Worm (Caenorhabditis elegans): ENCODE measurements around the gene hif-1.

DNA sequence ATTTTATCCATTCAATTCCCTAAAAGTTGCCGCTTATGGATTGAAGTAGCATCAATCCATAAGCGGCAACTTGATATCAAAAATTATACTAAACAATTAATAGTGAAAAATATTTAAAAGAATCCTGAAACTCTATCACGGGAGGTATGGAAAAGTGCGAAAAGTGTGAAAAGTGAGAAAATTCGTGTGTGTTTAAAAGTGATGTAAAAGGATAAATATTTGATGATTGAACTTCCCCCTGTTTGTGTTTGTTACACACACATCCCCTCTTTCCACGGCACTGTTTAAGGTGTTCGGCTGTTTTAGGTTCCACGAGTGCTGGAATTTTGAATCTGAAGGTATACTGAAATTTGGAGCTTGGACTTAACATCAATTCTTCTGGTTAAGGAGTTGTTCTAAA lies 32.2 kb upstream of the hif-1 start:
- TF ChIP-seq ceh-16 (tag; optimal IDR thresholded peaks at IDR 0.05) (no peak), lin-39 (tag; optimal IDR thresholded peaks at IDR 0.05) (no peak), zag-1 (tag; optimal IDR thresholded peaks at IDR 0.05) (no peak), mdl-1 (tag; optimal IDR thresholded peaks at IDR 0.05) (no peak), lin-13 (GFP tag; optimal IDR thresholded peaks at IDR 0.05) (no peak), blmp-1 (tag; optimal IDR thresholded peaks at IDR 0.05; ENCODE audit: insufficient read depth) (no peak)

All from whole organism, L2 larva.